Fruit fly (Drosophila melanogaster): ENCODE data around the gene CG6793.

DNA sequence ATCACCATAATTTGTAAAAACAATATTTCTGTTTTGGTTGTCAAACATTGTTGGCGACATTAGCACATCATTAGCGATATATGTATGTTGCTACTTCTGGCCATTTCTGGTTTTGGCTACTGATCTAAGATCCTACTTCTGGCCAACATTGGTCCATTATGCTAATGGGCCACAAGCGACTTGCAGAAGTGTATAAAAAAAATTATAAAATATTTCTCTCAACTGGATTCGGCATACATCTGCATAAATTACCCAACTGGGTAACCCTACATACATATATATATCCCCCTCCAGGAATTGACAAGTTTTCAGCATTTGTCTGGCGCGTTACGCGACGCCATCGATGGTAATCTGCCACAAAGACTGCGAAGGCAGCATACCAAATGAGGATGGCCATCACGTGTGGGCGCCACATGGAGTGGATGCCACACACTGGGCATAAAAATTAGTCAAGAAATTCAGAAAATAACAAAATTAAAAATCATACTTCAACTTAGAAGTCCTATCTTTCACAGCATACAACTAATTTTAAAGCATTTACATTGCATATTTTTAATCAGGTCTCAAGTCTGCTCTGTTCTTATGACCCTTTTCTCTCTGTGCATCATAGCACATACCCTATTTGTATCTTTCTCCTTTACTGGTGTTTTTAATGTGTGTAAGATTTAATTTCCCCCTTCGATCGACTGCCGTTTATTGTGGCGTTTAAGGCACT is 4.6 kb upstream of the CG6793 start:
- no peak for TF ChIP-seq CTCF (optimal IDR thresholded peaks at IDR 0.05)
- TF ChIP-seq CG8478 (optimal IDR thresholded peaks at IDR 0.05): no peak

Measured in S2 (cell line).